Worm (Caenorhabditis elegans): ENCODE results near the gene F31E8.4.

Gene F31E8.4

DNA sequence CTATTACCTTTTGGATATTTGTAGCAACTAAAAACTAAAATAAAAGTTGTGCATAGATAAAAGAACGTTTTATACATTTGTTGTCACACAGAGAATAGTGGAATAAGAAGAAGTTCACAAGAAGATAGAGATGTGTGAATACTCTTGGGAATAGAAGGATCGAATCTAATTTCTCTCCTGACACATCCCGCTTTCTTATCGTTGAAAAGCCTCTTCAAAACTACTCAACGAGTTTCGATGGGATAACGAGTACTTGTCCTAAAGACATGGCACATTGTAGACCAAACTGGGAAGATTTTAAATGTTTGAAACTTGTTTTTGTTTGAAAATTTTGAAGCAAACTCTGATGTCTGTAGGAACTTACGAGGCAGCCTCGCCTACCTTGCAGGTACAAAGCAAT lies 27.5 kb downstream of the F31E8.4 start:
- no peak for TF ChIP-seq sox-2 (GFP tag; IDR thresholded peaks at IDR 0.05)
- TF ChIP-seq gmeb-2 (tag; optimal IDR thresholded peaks at IDR 0.05) = no peak
- no peak for TF ChIP-seq ets-4 (tag; optimal IDR thresholded peaks at IDR 0.05)
- no peak for TF ChIP-seq pha-2 (tag; optimal IDR thresholded peaks at IDR 0.05)
- TF ChIP-seq unc-42 (tag; optimal IDR thresholded peaks at IDR 0.05) = peak; percentile 29
- no peak for TF ChIP-seq sdc-2 (tag; optimal IDR thresholded peaks at IDR 0.05)
- no peak for TF ChIP-seq pha-4 (tag; optimal IDR thresholded peaks at IDR 0.05)
- TF ChIP-seq ref-2 (tag; optimal IDR thresholded peaks at IDR 0.05) = no peak
- TF ChIP-seq ttx-3 (tag; optimal IDR thresholded peaks at IDR 0.05) = no peak
- TF ChIP-seq ceh-30 (tag; optimal IDR thresholded peaks at IDR 0.05) = no peak
- no peak for TF ChIP-seq pat-9 (tag; optimal IDR thresholded peaks at IDR 0.05)
- TF ChIP-seq unc-3 (GFP tag; conservative IDR thresholded peaks at IDR 0.05) = no peak
- peak; percentile 34 for TF ChIP-seq unc-3 (tag; optimal IDR thresholded peaks at IDR 0.05)

DNA sequence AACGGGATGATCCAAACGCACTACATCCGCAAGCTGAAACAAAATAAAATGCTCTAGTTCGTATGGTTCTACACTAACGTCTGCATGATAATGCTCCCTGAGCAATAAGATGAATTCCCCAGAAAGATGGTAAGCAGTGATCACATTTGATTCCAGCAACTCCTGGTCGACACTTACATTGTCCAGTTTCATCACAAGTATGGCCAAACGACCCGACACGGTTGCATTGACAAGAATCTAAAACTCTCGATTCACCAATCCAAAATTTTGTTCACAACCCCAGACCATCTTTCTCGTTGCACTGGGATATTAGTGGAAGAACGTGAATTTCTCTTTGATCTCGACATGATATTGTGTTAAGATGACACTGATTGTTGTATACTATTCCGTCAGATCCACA lies 29.9 kb downstream of the F31E8.4 start:
- TF ChIP-seq T23F11.4 (GFP tag; optimal IDR thresholded peaks at IDR 0.05) (no peak), unc-3 (GFP tag; conservative IDR thresholded peaks at IDR 0.05) (no peak), unc-3 (tag; optimal IDR thresholded peaks at IDR 0.05) (no peak), Y22D7AL.16 (tag; optimal IDR thresholded peaks at IDR 0.05) (no peak), npax-4 (tag; optimal IDR thresholded peaks at IDR 0.05) (no peak), fkh-6 (tag; optimal IDR thresholded peaks at IDR 0.05) (no peak), unc-55 (GFP tag; optimal IDR thresholded peaks at IDR 0.05) (no peak), dmd-4 (tag; optimal IDR thresholded peaks at IDR 0.05; ENCODE audit: borderline replicate concordance) (no peak), ets-4 (tag; optimal IDR thresholded peaks at IDR 0.05) (no peak), ceh-19 (GFP tag; optimal IDR thresholded peaks at IDR 0.05) (no peak), tbx-2 (tag; optimal IDR thresholded peaks at IDR 0.05) (no peak), K09A11.1 (tag; optimal IDR thresholded peaks at IDR 0.05; ENCODE audit: insufficient read depth) (no peak), sdc-2 (tag; optimal IDR thresholded peaks at IDR 0.05) (no peak), ceh-18 (tag; optimal IDR thresholded peaks at IDR 0.05) (no peak), ttx-3 (tag; optimal IDR thresholded peaks at IDR 0.05) (no peak), pat-9 (tag; optimal IDR thresholded peaks at IDR 0.05) (no peak), dve-1 (tag; optimal IDR thresholded peaks at IDR 0.05) (no peak), hlh-13 (GFP tag; optimal IDR thresholded peaks at IDR 0.05) (no peak), hlh-8 (tag; optimal IDR thresholded peaks at IDR 0.05) (no peak)

DNA sequence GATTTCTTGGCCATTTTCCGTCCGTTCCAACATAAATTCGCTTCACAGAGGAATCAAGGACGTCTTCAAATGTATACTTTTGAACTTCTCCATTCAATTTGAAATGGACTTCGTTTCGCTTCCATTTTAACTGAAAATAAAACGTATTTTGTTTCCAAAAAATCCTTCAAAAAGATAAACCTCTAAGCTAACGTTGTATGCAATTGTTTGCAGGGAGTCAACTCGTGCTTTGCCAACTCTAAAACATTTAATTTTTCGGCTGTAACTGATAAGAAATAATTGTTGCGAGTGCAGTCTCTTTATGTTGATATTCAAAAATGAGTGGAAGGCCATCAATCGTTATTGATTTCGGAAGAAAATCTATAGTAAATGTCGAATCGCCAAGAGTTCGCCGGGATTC lies 31.9 kb downstream of the F31E8.4 start, which contains the start of gene F41G3.18:
F41G3.18 (plus strand) TSS at position 301 of the 400 bp plus-strand sequence.
- no peak for TF ChIP-seq ahr-1 (tag; optimal IDR thresholded peaks at IDR 0.05)
- TF ChIP-seq ama-1 (optimal IDR thresholded peaks at IDR 0.05) = no peak
- no peak for TF ChIP-seq sox-2 (GFP tag; IDR thresholded peaks at IDR 0.05)
- no peak for TF ChIP-seq ceh-30 (tag; optimal IDR thresholded peaks at IDR 0.05)
- no peak for TF ChIP-seq elt-4 (tag; optimal IDR thresholded peaks at IDR 0.05)
- TF ChIP-seq eyg-1 (tag; optimal IDR thresholded peaks at IDR 0.05) = no peak
- TF ChIP-seq nhr-11 (tag; optimal IDR thresholded peaks at IDR 0.05) = no peak
- no peak for TF ChIP-seq C08G9.2 (tag; optimal IDR thresholded peaks at IDR 0.05)
- TF ChIP-seq ceh-2 (tag; optimal IDR thresholded peaks at IDR 0.05) = no peak

ce11 chrII:6764734-6765133 lies 35.2 kb downstream of the F31E8.4 start, which contains the start of gene nlp-50:
Gene nlp-50 (plus strand): TSS chrII:6765034.
- no peak for TF ChIP-seq pha-4 (tag; optimal IDR thresholded peaks at IDR 0.05)
- no peak for TF ChIP-seq odd-2 (tag; optimal IDR thresholded peaks at IDR 0.05)
- no peak for TF ChIP-seq pat-9 (tag; optimal IDR thresholded peaks at IDR 0.05)
- TF ChIP-seq lin-11 (tag; optimal IDR thresholded peaks at IDR 0.05) = no peak
- no peak for TF ChIP-seq tbx-2 (tag; optimal IDR thresholded peaks at IDR 0.05)
- no peak for TF ChIP-seq fkh-10 (GFP tag; optimal IDR thresholded peaks at IDR 0.05)

- TF ChIP-seq ceh-19 (GFP tag; optimal IDR thresholded peaks at IDR 0.05) = no peak
- no peak for TF ChIP-seq K09A11.1 (tag; optimal IDR thresholded peaks at IDR 0.05; ENCODE audit: insufficient read depth)
- TF ChIP-seq ttx-3 (tag; optimal IDR thresholded peaks at IDR 0.05) = no peak
- TF ChIP-seq elt-4 (tag; optimal IDR thresholded peaks at IDR 0.05) = no peak
- TF ChIP-seq unc-3 (GFP tag; conservative IDR thresholded peaks at IDR 0.05) = no peak
- no peak for TF ChIP-seq unc-3 (tag; optimal IDR thresholded peaks at IDR 0.05)
- no peak for TF ChIP-seq hlh-6 (tag; optimal IDR thresholded peaks at IDR 0.05)
- TF ChIP-seq ahr-1 (tag; optimal IDR thresholded peaks at IDR 0.05) = no peak
- no peak for TF ChIP-seq unc-55 (GFP tag; optimal IDR thresholded peaks at IDR 0.05)
- no peak for TF ChIP-seq nhr-232 (tag; optimal IDR thresholded peaks at IDR 0.05)
- TF ChIP-seq pha-4 (tag; optimal IDR thresholded peaks at IDR 0.05) = no peak
- no peak for TF ChIP-seq mec-3 (tag; optimal IDR thresholded peaks at IDR 0.05; ENCODE audit: borderline replicate concordance)
- no peak for TF ChIP-seq madf-2 (tag; optimal IDR thresholded peaks at IDR 0.05)
- TF ChIP-seq ceh-2 (tag; optimal IDR thresholded peaks at IDR 0.05) = no peak
- TF ChIP-seq ceh-31 (tag; optimal IDR thresholded peaks at IDR 0.05) = no peak
Measured at ce11 chrII:6756232-6756631, 43.7 kb downstream of the F31E8.4 start, which contains the start of gene F41G3.3. Gene F41G3.3 (plus strand): TSS chrII:6756532.
